Fruit fly (Drosophila melanogaster) S2 (cell line): Measurements from ENCODE around the gene CG14324.

ENCODE experiments used
- CG8478 ChIP-seq: fragments of >200 bp; optimal IDR thresholded peaks from 2 replicates; lab custom pipeline; 2018
- CTCF ChIP-seq, 2 experiments: fragments of >200 bp; optimal IDR thresholded peaks; 2 replicates each; lab custom pipeline; 2018

DNA sequence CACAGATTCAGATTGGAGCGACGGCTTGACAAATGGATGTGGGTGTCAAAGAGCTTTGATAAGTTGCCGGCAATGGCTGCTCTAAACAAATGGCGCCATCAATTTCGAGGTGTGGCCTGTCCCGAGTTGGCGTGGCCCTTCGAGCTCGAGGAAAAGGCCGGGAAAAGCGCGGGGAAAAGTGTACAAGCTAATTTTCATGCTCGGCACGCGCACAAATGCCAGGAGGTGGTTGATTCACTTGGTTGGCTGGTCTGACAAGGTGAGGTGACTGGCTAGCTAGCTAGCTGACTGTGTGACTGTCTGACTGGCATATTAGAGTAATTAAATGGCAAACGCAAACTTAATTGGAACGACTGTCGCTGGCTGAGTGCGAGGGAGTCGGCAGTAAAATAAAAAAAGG is 16.7 kb downstream of the CG14324 start:
- no peak for TF ChIP-seq CTCF (optimal IDR thresholded peaks at IDR 0.05; lab: Kevin White, UChicago)
- TF ChIP-seq CG8478 (lab: Kevin White, UChicago), result no peak
